Worm (Caenorhabditis elegans) whole organism, L4 larva: ENCODE measurements around the gene srh-251.
A peak's percentile ranks its signal among the peaks of the same experiment; 100 is the strongest.

Experiments
- D1046.2 ChIP-seq: fragments of 200-800 bp; sonication (Bioruptor generic); IDR thresholded peaks from 2 replicates; pipeline ENCODE4 v1.3.6; 2022; ENCODE audit warnings: missing genetic modification characterization, missing compliant biosample characterization
- F26F4.8 ChIP-seq: fragments of 200-800 bp; sonication (Bioruptor generic); conservative IDR thresholded peaks from 2 replicates; pipeline ENCODE4 v1.3.6; 2022; ENCODE audit warnings: missing genetic modification characterization, missing compliant biosample characterization
- F37D6.2 ChIP-seq: sonication (generic microtip); optimal IDR thresholded peaks from 2 replicates; lab custom pipeline; 2016; ENCODE audit warnings: mild to moderate bottlenecking, missing genetic modification characterization, missing compliant biosample characterization
- F44E2.7 ChIP-seq: fragments of 200-800 bp; sonication (Bioruptor generic); IDR thresholded peaks from 2 replicates; pipeline ENCODE4 v2.1.2; 2022; ENCODE audit warnings: missing genetic modification characterization, missing compliant biosample characterization
- F49E8.2 ChIP-seq: sonication (generic microtip); optimal IDR thresholded peaks from 2 replicates; lab custom pipeline; 2016; ENCODE audit warnings: missing compliant biosample characterization, mild to moderate bottlenecking, missing genetic modification characterization, borderline replicate concordance
- ZK337.2 ChIP-seq: fragments of 200-800 bp; sonication (Bioruptor generic); IDR thresholded peaks from 2 replicates; pipeline ENCODE4 v1.3.6; 2022; ENCODE audit warnings: missing genetic modification reagents, missing genetic modification characterization, missing compliant biosample characterization
- attf-4 ChIP-seq: sonication (generic microtip); optimal IDR thresholded peaks from 3 replicates; lab custom pipeline; 2017; ENCODE audit warnings: missing biosample characterization, missing genetic modification characterization
- ces-1 ChIP-seq: fragments of 150-350 bp; sonication (generic microtip); optimal IDR thresholded peaks from 4 replicates; lab custom pipeline; 2014; ENCODE audit warnings: missing biosample characterization, missing genetic modification reagents, missing genetic modification characterization
- daf-16 ChIP-seq, 3 experiments: sonication (generic microtip); optimal IDR thresholded peaks; 2 replicates each; lab custom pipeline; 2016 to 2017; ENCODE audit warnings: missing genetic modification characterization in 3 of 3, missing genetic modification reagents in 3 of 3, mild to moderate bottlenecking in 2 of 3, missing compliant biosample characterization in 2 of 3, missing biosample characterization in 1 of 3, moderate library complexity in 1 of 3
- daf-8 ChIP-seq: fragments of 200-800 bp; sonication (Bioruptor generic); IDR thresholded peaks from 2 replicates; pipeline ENCODE4 v1.3.6; 2022; ENCODE audit warnings: missing genetic modification characterization, missing compliant biosample characterization
- dmd-6 ChIP-seq: fragments of 200-800 bp; sonication (Bioruptor generic); IDR thresholded peaks from 2 replicates; pipeline ENCODE4 v1.3.6; 2022; ENCODE audit warnings: missing genetic modification reagents, missing genetic modification characterization, missing compliant biosample characterization
- dpl-1 ChIP-seq: fragments of 150-350 bp; optimal IDR thresholded peaks from 2 replicates; lab custom pipeline; 2014; ENCODE audit warnings: missing biosample characterization, missing genetic modification reagents, missing genetic modification characterization
- fkh-10 ChIP-seq: fragments of 150-350 bp; optimal IDR thresholded peaks from 2 replicates; lab custom pipeline; 2014; ENCODE audit warnings: missing biosample characterization, missing genetic modification reagents, missing genetic modification characterization
- gei-8 ChIP-seq: fragments of 200-800 bp; sonication (Bioruptor generic); optimal IDR thresholded peaks from 2 replicates; lab custom pipeline; 2018; ENCODE audit warnings: mild to moderate bottlenecking, missing genetic modification characterization, missing compliant biosample characterization
- hlh-30 ChIP-seq: sonication (generic microtip); optimal IDR thresholded peaks from 2 replicates; lab custom pipeline; 2017; ENCODE audit warnings: antibody characterized with exemption, mild to moderate bottlenecking, missing genetic modification characterization, missing compliant biosample characterization; ENCODE audit not compliant: insufficient read depth
- lin-1 ChIP-seq: fragments of 200-800 bp; sonication (Bioruptor generic); IDR thresholded peaks from 2 replicates; pipeline ENCODE4 v1.3.6; 2022; ENCODE audit warnings: missing genetic modification reagents, missing genetic modification characterization, missing compliant biosample characterization
- lin-15B ChIP-seq: fragments of 150-350 bp; sonication (generic microtip); optimal IDR thresholded peaks from 3 replicates; lab custom pipeline; 2014; ENCODE audit warnings: missing biosample characterization, missing genetic modification characterization
- lin-38 ChIP-seq: fragments of 200-800 bp; sonication (Bioruptor generic); IDR thresholded peaks from 2 replicates; pipeline ENCODE4 v1.3.6; 2022; ENCODE audit warnings: missing genetic modification reagents, missing genetic modification characterization, missing compliant biosample characterization
- madf-5 ChIP-seq, 2 experiments: fragments of 200-800 bp; sonication (Bioruptor generic); IDR thresholded peaks; 2 replicates each; pipeline ENCODE4 v1.3.6; 2022; ENCODE audit warnings: missing compliant biosample characterization in 2 of 2, missing genetic modification characterization in 2 of 2
- mdl-1 ChIP-seq, 2 experiments: fragments of 150-350 bp in 1 of 2; sonication (generic microtip) in 1 of 2; optimal IDR thresholded peaks; 2 replicates each; lab custom pipeline; 2014 to 2017; ENCODE audit warnings: missing biosample characterization in 2 of 2, missing genetic modification characterization in 2 of 2
- nhr-102 ChIP-seq: sonication (generic microtip); optimal IDR thresholded peaks from 2 replicates; lab custom pipeline; 2016; ENCODE audit warnings: mild to moderate bottlenecking, missing genetic modification characterization, moderate library complexity, missing compliant biosample characterization
- nhr-11 ChIP-seq: fragments of 150-350 bp; optimal IDR thresholded peaks from 2 replicates; lab custom pipeline; 2014; ENCODE audit warnings: missing biosample characterization, missing genetic modification characterization
- nhr-111 ChIP-seq: fragments of 200-800 bp; sonication (Bioruptor generic); optimal IDR thresholded peaks from 2 replicates; lab custom pipeline; 2018; ENCODE audit warnings: mild to moderate bottlenecking, missing genetic modification characterization, missing compliant biosample characterization
- nhr-237 ChIP-seq: sonication (generic microtip); optimal IDR thresholded peaks from 2 replicates; lab custom pipeline; 2017; ENCODE audit warnings: missing biosample characterization, missing genetic modification characterization
- nhr-28 ChIP-seq: fragments of 150-350 bp; optimal IDR thresholded peaks from 2 replicates; lab custom pipeline; 2014; ENCODE audit warnings: missing biosample characterization, missing genetic modification characterization
- nhr-41 ChIP-seq: fragments of 200-800 bp; sonication (Bioruptor generic); IDR thresholded peaks from 2 replicates; pipeline ENCODE4 v1.3.6; 2022; ENCODE audit warnings: missing genetic modification reagents, missing genetic modification characterization, missing compliant biosample characterization
- nhr-6 ChIP-seq: fragments of 150-350 bp; optimal IDR thresholded peaks from 2 replicates; lab custom pipeline; 2014; ENCODE audit warnings: missing biosample characterization, missing genetic modification characterization
- php-3 ChIP-seq: fragments of 200-800 bp; sonication (Bioruptor generic); IDR thresholded peaks from 2 replicates; pipeline ENCODE4 v1.3.6; 2022; ENCODE audit warnings: missing genetic modification reagents, missing genetic modification characterization, missing compliant biosample characterization
- pqm-1 ChIP-seq: sonication (generic microtip); optimal IDR thresholded peaks from 2 replicates; lab custom pipeline; 2017; ENCODE audit warnings: missing biosample characterization, missing genetic modification characterization
- rbr-2 ChIP-seq: sonication (generic microtip); optimal IDR thresholded peaks from 2 replicates; lab custom pipeline; 2016; ENCODE audit warnings: missing genotype, missing genetic modification characterization, missing compliant biosample characterization
- snpc-1.2 ChIP-seq: fragments of 200-800 bp; sonication (Bioruptor generic); IDR thresholded peaks from 2 replicates; pipeline ENCODE4 v1.3.6; 2022; ENCODE audit warnings: missing genetic modification reagents, missing genetic modification characterization, missing compliant biosample characterization
- unc-62 ChIP-seq, 3 experiments: fragments of 150-350 bp in 1 of 3; sonication (generic microtip); optimal IDR thresholded peaks in 2 of 3; peaks in 1 of 3; 1 replicate in 1 of 3; 2 replicates in 2 of 3; lab custom pipeline; 2014 to 2017; ENCODE audit warnings: missing biosample characterization in 3 of 3, missing genetic modification characterization in 3 of 3, missing genetic modification reagents in 3 of 3, missing genotype in 1 of 3
- vab-7 ChIP-seq: fragments of 200-800 bp; sonication (Bioruptor generic); IDR thresholded peaks from 2 replicates; pipeline ENCODE4 v1.3.6; 2022; ENCODE audit warnings: missing genetic modification reagents, missing genetic modification characterization, missing compliant biosample characterization
- zfp-3 ChIP-seq: fragments of 200-800 bp; sonication (Bioruptor generic); conservative IDR thresholded peaks from 2 replicates; pipeline ENCODE4 v1.3.6; 2022; ENCODE audit warnings: missing genetic modification reagents, missing genetic modification characterization, missing compliant biosample characterization
- zip-11 ChIP-seq: fragments of 200-800 bp; sonication (Bioruptor generic); IDR thresholded peaks from 2 replicates; pipeline ENCODE4 v1.3.6; 2022; ENCODE audit warnings: missing genetic modification characterization, missing compliant biosample characterization
- zip-2 ChIP-seq: fragments of 150-350 bp; optimal IDR thresholded peaks from 2 replicates; lab custom pipeline; 2014; ENCODE audit warnings: missing biosample characterization, missing genetic modification characterization

srh-251 gene

DNA sequence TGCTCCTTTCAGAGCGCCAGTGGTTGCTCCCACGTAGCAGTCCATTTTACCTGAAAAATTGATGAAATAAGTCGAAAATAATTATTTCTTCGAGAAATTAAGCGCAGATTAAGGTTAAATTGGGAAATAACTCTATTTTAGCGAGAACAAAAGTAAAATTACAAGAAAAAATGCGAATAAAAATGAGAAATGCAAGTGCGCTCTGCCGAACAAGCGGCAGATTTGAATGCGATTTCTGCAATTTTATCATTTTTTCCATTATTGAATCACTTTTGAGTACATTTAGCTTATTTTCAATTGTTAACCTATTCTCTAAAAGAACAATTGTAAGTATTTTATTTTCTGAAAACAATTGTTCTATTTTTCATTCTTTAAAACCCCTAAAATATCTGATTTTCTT is 15.2 kb upstream of the srh-251 start, which contains the start of gene T06E6.1:
Gene T06E6.1 (minus strand): TSS at position 56 of the 400 bp plus-strand sequence.
- no peak for TF ChIP-seq nhr-102 (tag; lab: Kevin White, UChicago)
- no peak for TF ChIP-seq nhr-11
- TF ChIP-seq php-3 (GFP tag; lab: Robert Waterston, UW) = no peak
- TF ChIP-seq dpl-1 = peak; percentile 66
- TF ChIP-seq lin-38 (GFP tag; lab: Robert Waterston, UW) = peak; percentile 54
- peak; percentile 71 for TF ChIP-seq nhr-6

DNA sequence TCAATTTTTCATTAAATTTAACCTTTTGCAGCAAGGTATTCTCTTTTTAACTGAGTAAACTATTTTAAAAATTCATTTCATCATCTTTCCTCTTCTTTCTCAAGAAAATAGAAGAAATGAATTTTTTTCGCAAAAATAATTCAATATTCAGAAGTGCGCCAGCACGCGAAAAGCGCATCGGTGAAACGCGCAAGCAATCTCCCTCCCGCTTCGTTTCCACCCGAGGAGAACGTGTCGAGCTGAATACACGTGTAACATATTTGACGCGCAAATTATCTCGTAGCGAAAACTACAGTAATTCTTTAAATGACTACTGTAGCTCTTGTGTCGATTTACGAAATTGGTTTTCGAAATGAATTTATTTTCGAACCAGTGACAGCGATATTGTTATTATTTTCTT is 12.3 kb upstream of the srh-251 start:
- TF ChIP-seq lin-38 (GFP tag; lab: Robert Waterston, UW) (peak; percentile 53), F26F4.8 (GFP tag; lab: Robert Waterston, UW) (no peak)
- TF ChIP-seq, all 104 proteins: peak for 1

DNA sequence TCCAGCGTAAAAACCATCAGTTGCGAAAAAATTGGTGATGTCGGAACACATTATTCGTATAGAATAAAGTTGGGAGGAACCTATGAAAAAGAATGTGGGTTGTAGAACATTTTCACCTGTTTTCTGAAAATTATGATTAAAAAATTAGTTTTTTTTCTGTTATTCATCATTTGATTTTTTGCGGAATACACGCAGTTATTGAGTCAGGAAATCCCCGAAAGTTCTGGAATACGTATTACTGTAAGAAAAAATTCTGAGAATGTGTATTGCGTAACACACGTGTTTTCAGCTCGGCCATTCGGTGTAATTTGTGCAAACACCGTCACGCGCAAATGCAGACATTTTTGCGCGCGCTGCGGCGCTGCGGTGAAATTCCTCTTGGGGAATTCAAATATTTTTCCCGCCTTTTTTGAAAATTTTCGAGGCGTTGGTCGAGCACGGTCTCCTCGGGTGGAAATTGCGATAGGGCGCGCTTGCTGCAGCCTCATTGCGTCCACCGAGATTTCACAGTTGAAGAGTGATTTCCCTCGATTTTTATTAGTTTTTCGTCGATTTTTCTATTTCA is 9.2 kb upstream of the srh-251 start, which contains the start of gene srh-170:
Gene srh-170 (minus strand): TSS at position 51 of the 565 bp plus-strand sequence.
- 0 out of 2 replicates have a peak, but pooled peaks have one; percentile 24 for TF ChIP-seq php-3 (GFP tag; lab: Robert Waterston, UW)
- no peak for TF ChIP-seq nhr-11

DNA sequence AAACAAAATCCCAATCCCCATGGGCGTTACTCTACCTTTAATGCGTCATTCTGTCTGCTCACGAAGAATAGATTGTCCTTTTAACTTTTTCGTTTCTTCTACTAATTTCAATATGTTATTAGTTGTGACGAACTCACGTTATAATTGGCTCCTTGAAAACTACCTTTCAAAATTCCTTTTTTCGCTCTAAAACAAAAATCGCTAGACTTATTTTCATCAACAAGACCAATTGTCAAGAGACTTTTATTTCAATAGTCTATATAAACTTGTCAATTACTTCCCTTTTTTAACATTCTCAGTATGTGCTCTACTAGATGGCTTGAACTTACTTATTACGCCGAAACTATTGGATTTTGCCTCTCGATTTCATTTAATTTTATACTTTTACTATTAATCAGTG is 5.0 kb upstream of the srh-251 start, which contains the start of gene str-102:
Gene str-102 (plus strand): TSS at position 301 of the 400 bp plus-strand sequence.
- TF ChIP-seq dpl-1 (no peak), gei-8 (GFP tag; lab: Kevin White, UChicago) (no peak), rbr-2 (tag; lab: Kevin White, UChicago) (no peak), pqm-1 (tag; lab: Kevin White, UChicago) (no peak), F49E8.2 (tag; lab: Kevin White, UChicago) (no peak), daf-8 (GFP tag; lab: Robert Waterston, UW) (no peak), nhr-102 (tag; lab: Kevin White, UChicago) (no peak), zip-2 (tag; lab: Kevin White, UChicago) (no peak), vab-7 (GFP tag; lab: Robert Waterston, UW) (no peak), D1046.2 (GFP tag; lab: Robert Waterston, UW) (no peak), ces-1 (no peak), madf-5 (GFP tag; IDR thresholded peaks at IDR 0.05; lab: Robert Waterston, UW) (no peak), daf-16 (GFP tag; optimal IDR thresholded peaks at IDR 0.05; lab: Kevin White, UChicago) (no peak), daf-16 (tag; optimal IDR thresholded peaks at IDR 0.05; lab: Kevin White, UChicago) (no peak), ZK337.2 (GFP tag; lab: Robert Waterston, UW) (no peak), zip-11 (GFP tag; lab: Robert Waterston, UW) (no peak), F44E2.7 (GFP tag; lab: Robert Waterston, UW) (no peak), attf-4 (tag; lab: Kevin White, UChicago) (no peak), zfp-3 (no peak), nhr-237 (no peak)

DNA sequence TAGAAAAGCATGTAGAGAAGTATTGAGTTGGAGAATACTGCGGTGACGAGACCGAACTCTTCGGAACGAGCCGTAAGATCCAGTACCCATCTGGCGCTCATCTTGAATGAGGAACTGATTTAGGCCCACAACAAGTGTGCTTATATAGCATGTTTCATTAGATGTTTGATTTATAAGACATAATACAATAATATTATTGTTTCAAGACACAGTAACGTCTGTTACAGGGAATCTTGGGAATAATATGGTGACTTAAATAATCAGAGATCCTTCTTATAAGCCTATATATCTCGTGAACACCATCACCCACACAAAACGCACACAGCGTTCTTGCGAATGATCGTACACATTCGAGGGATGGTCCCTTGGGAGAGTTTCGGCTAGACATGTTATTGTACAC is 4.0 kb upstream of the srh-251 start, which contains the start of gene str-88:
Gene str-88 (minus strand): TSS at position 101 of the 400 bp plus-strand sequence.
- no peak for TF ChIP-seq nhr-111 (GFP tag; lab: Kevin White, UChicago)
- no peak for TF ChIP-seq snpc-1.2 (GFP tag; lab: Robert Waterston, UW)
- no peak for TF ChIP-seq php-3 (GFP tag; lab: Robert Waterston, UW)
- no peak for TF ChIP-seq nhr-41 (GFP tag; lab: Robert Waterston, UW)
- TF ChIP-seq mdl-1 (tag; optimal IDR thresholded peaks at IDR 0.05; lab: Kevin White, UChicago) = no peak
- no peak for TF ChIP-seq zip-2 (tag; lab: Kevin White, UChicago)
- no peak for TF ChIP-seq nhr-11
- no peak for TF ChIP-seq lin-1 (GFP tag; lab: Robert Waterston, UW)
- TF ChIP-seq dmd-6 (GFP tag; lab: Robert Waterston, UW) = no peak
- TF ChIP-seq fkh-10 (GFP tag; lab: Kevin White, UChicago) = no peak
- no peak for TF ChIP-seq F37D6.2 (tag; lab: Kevin White, UChicago)
- no peak for TF ChIP-seq nhr-28 (tag; lab: Kevin White, UChicago)
- no peak for TF ChIP-seq unc-62 (GFP tag; optimal IDR thresholded peaks at IDR 0.05 in 1 of 2; lab: Kevin White, UChicago)
- no peak for TF ChIP-seq unc-62 (tag; optimal IDR thresholded peaks at IDR 0.05; lab: Kevin White, UChicago)
- TF ChIP-seq nhr-6 = no peak
- no peak for TF ChIP-seq hlh-30
- TF ChIP-seq lin-15B (tag; lab: Kevin White, UChicago) = no peak
